Worm (Caenorhabditis elegans): Measurements from ENCODE around the gene plpr-1.
A peak's percentile ranks its signal among the peaks of the same experiment; 100 is the strongest.

The plpr-1 gene

DNA sequence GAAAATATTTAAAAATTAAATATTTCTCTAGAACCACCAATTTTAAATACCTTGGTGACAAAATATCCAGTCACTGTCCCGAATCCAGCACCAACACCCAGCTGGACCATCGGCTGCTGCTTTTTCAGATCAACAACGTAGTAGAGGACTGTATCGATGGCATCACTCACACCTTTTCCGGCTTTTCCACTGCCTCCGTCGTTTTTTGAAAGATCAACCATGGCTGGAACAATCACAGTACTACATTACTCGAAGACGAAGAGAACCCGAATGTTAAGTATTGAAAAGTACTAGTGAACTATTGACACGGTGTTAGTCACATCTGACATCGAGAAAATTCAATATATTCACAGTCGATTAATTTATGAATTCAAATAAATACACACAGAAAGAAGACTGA is 15.0 kb downstream of the plpr-1 start, which contains the start of gene fndc-1:
TSS of gene fndc-1 (minus strand) at position 227 of the 400 bp plus-strand sequence.
- TF ChIP-seq egl-43 (GFP tag; IDR thresholded peaks at IDR 0.05): 0 out of 2 replicates have a peak, but pooled peaks have one; percentile 43
- no peak for TF ChIP-seq snpc-4 (tag; optimal IDR thresholded peaks at IDR 0.05)
- TF ChIP-seq dpl-1 (GFP tag; optimal IDR thresholded peaks at IDR 0.05): no peak
- TF ChIP-seq mxl-3 (GFP tag; optimal IDR thresholded peaks at IDR 0.05): no peak
- TF ChIP-seq mxl-2 (GFP tag; conservative IDR thresholded peaks at IDR 0.05): 0 out of 2 replicates have a peak, but pooled peaks have one; percentile 29
- peak; percentile 58 for TF ChIP-seq lin-38 (GFP tag; IDR thresholded peaks at IDR 0.05)
- no peak for TF ChIP-seq tag-97 (GFP tag; IDR thresholded peaks at IDR 0.05)
- TF ChIP-seq nhr-48 (tag; optimal IDR thresholded peaks at IDR 0.05): no peak
- peak; percentile 76 for TF ChIP-seq ama-1 (optimal IDR thresholded peaks at IDR 0.05)

DNA sequence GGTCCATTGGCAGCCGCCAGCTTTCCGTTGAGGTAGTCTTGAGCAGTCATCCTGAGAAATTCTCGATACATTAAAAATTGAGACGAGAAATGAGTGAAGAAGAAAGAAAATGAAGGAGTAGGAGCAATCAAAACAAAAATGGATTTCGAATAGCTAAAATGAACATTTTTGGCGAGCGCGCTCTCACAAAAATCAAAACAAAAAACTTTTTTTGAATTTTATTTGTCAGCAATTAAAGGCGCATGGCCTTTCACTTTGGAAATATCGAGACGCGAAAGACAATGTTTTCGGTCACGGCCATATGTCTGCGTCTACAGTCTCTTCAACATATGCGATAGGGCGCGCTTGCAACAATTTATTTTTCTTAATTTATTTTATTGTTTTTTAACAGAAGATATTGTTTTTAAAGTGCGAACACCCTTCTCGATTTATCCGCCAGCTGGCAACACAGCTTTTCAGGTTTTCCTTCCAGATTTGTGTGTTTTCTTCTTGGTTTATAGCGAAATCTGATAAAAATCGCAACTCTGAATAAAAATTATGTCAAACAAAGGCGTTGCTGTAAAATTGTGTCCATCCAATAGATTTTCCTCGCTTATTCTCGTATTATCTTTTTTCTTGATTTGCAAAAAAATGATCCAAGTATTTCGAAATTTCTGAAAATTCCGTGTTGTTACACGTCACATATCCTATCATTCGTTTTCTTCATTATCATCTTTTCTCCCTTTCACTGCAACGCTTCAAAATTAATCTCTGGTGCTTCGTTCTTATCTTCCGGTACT is 17.0 kb downstream of the plpr-1 start, which contains the start of the genes rpn-9 and T06D8.9:
TSS of gene rpn-9 (minus strand) at position 51 of the 779 bp plus-strand sequence.
TSS of gene T06D8.9 (plus strand) at position 729 of the 779 bp plus-strand sequence.
- peak; percentile 81 for TF ChIP-seq dve-1 (tag; optimal IDR thresholded peaks at IDR 0.05; ENCODE audit: insufficient read depth)
- no peak for TF ChIP-seq Y5F2A.4 (GFP tag; optimal IDR thresholded peaks at IDR 0.05)
- no peak for TF ChIP-seq zip-2 (tag; optimal IDR thresholded peaks at IDR 0.05)
- no peak for TF ChIP-seq duxl-1 (tag; optimal IDR thresholded peaks at IDR 0.05; ENCODE audit: poor library complexity)
- TF ChIP-seq ztf-11 (tag; optimal IDR thresholded peaks at IDR 0.05): no peak
- TF ChIP-seq gei-8 (GFP tag; optimal IDR thresholded peaks at IDR 0.05): no peak
- TF ChIP-seq mep-1 (tag; optimal IDR thresholded peaks at IDR 0.05): peak; percentile 91
- TF ChIP-seq ces-1 (GFP tag; optimal IDR thresholded peaks at IDR 0.05): no peak
- no peak for TF ChIP-seq daf-8 (GFP tag; IDR thresholded peaks at IDR 0.05)
- TF ChIP-seq pha-4 (GFP tag; IDR thresholded peaks at IDR 0.05): no peak
- TF ChIP-seq pha-4 (tag; optimal IDR thresholded peaks at IDR 0.05): peak; percentile 98
- peak; percentile 25 to 93 for TF ChIP-seq lsy-2 (tag; optimal IDR thresholded peaks at IDR 0.05)
- no peak for TF ChIP-seq egl-27 (tag; optimal IDR thresholded peaks at IDR 0.05)
- no peak for TF ChIP-seq T20F7.1 (GFP tag; optimal IDR thresholded peaks at IDR 0.05)
- no peak for TF ChIP-seq zip-11 (GFP tag; IDR thresholded peaks at IDR 0.05)
- TF ChIP-seq nhr-28 (tag; optimal IDR thresholded peaks at IDR 0.05): peak; percentile 61
- TF ChIP-seq rbr-2 (tag; optimal IDR thresholded peaks at IDR 0.05): peak; percentile 70
- TF ChIP-seq dpl-1 (GFP tag; optimal IDR thresholded peaks at IDR 0.05): peak; percentile 71
- TF ChIP-seq lir-3 (tag; optimal IDR thresholded peaks at IDR 0.05): no peak
- no peak for TF ChIP-seq lim-7 (GFP tag; IDR thresholded peaks at IDR 0.05)
- TF ChIP-seq R02D3.7 (tag; optimal IDR thresholded peaks at IDR 0.05): no peak
- TF ChIP-seq dmd-6 (GFP tag; IDR thresholded peaks at IDR 0.05): peak; percentile 48; the same call in 1 of the 2 replicates
- peak; percentile 19 for TF ChIP-seq fkh-10 (GFP tag; optimal IDR thresholded peaks at IDR 0.05)
- TF ChIP-seq lin-13 (GFP tag; optimal IDR thresholded peaks at IDR 0.05): peak; percentile 87
- no peak for TF ChIP-seq ceh-28 (tag; optimal IDR thresholded peaks at IDR 0.05)
- no peak for TF ChIP-seq nhr-48 (tag; optimal IDR thresholded peaks at IDR 0.05)
- no peak for TF ChIP-seq F26F4.8 (GFP tag; conservative IDR thresholded peaks at IDR 0.05)
- peak; percentile 92 for TF ChIP-seq mes-2 (tag; optimal IDR thresholded peaks at IDR 0.05; ENCODE audit: poor library complexity, severe bottlenecking)
- peak; percentile 35 for TF ChIP-seq snpc-4 (tag; optimal IDR thresholded peaks at IDR 0.05)
- no peak for TF ChIP-seq ceh-20 (GFP tag; IDR thresholded peaks at IDR 0.05)
- TF ChIP-seq pqm-1 (tag; optimal IDR thresholded peaks at IDR 0.05): peak; percentile 4
- TF ChIP-seq F49E8.2 (tag; optimal IDR thresholded peaks at IDR 0.05; ENCODE audit: borderline replicate concordance): peak; percentile 14
- no peak for TF ChIP-seq fos-1 (tag; optimal IDR thresholded peaks at IDR 0.05)
- TF ChIP-seq aly-2 (tag; optimal IDR thresholded peaks at IDR 0.05): no peak
- TF ChIP-seq D1046.2 (GFP tag; IDR thresholded peaks at IDR 0.05): no peak
- no peak for TF ChIP-seq saeg-2 (GFP tag; IDR thresholded peaks at IDR 0.05)
- TF ChIP-seq ceh-32 (tag; optimal IDR thresholded peaks at IDR 0.05; ENCODE audit: poor library complexity): no peak
- TF ChIP-seq hif-1 (tag; optimal IDR thresholded peaks at IDR 0.05): peak in 1 of 2 experiments; percentile 68
- TF ChIP-seq ctbp-1 (GFP tag; IDR thresholded peaks at IDR 0.05): no peak
- no peak for TF ChIP-seq nhr-10 (tag; optimal IDR thresholded peaks at IDR 0.05)
- peak; percentile 66; the same call in 1 of the 2 replicates for TF ChIP-seq arid-1 (GFP tag; conservative IDR thresholded peaks at IDR 0.05)
- TF ChIP-seq lin-39 (tag; optimal IDR thresholded peaks at IDR 0.05): no peak

All from whole organism, L4 larva.